Fruit fly (Drosophila melanogaster) whole organism, embryonic: ENCODE data around the gene Atu.

Experiments
- C15 ChIP-seq: fragments of 200-800 bp; sonication (Bioruptor generic); IDR thresholded peaks from 3 replicates; pipeline ENCODE4 v1.3.6; 2022; ENCODE audit warnings: missing biosample characterization, missing genetic modification characterization
- CG11093 ChIP-seq: fragments of 200-800 bp; sonication (Bioruptor generic); IDR thresholded peaks from 3 replicates; pipeline ENCODE4 v1.3.6; 2022; ENCODE audit warnings: missing biosample characterization, missing genetic modification characterization
- CG11456 ChIP-seq: fragments of 200-800 bp; sonication (Bioruptor generic); IDR thresholded peaks from 3 replicates; pipeline ENCODE4 v1.3.6; 2022; ENCODE audit warnings: missing biosample characterization, missing genetic modification characterization
- CG12104 ChIP-seq: fragments of 200-800 bp; sonication (Bioruptor generic); optimal IDR thresholded peaks from 3 replicates; lab custom pipeline; 2016; ENCODE audit warnings: missing biosample characterization, missing genetic modification characterization
- CG12744 ChIP-seq: fragments of 200-800 bp; sonication (Bioruptor generic); optimal IDR thresholded peaks from 2 replicates; lab custom pipeline; 2016; ENCODE audit warnings: missing biosample characterization, missing genetic modification characterization
- CG14441 ChIP-seq: fragments of 200-800 bp; sonication (Bioruptor generic); IDR thresholded peaks from 2 replicates; pipeline ENCODE4 v1.3.6; 2022; ENCODE audit warnings: missing biosample characterization, missing genetic modification characterization
- CG15479 ChIP-seq: fragments of 200-800 bp; sonication (Bioruptor generic); optimal IDR thresholded peaks from 3 replicates; lab custom pipeline; 2019; ENCODE audit warnings: missing biosample characterization, mild to moderate bottlenecking, missing genetic modification characterization, moderate library complexity
- CG15601 ChIP-seq: fragments of 200-800 bp; sonication (Bioruptor generic); optimal IDR thresholded peaks from 3 replicates; lab custom pipeline; 2019; ENCODE audit warnings: missing biosample characterization, mild to moderate bottlenecking, missing genetic modification characterization, moderate library complexity
- CG17359 ChIP-seq: fragments of 200-800 bp; sonication (Bioruptor generic); optimal IDR thresholded peaks from 3 replicates; lab custom pipeline; 2018; ENCODE audit warnings: missing biosample characterization, mild to moderate bottlenecking, missing genetic modification characterization, moderate library complexity
- CG18619 ChIP-seq: fragments of 200-800 bp; sonication (Bioruptor generic); optimal IDR thresholded peaks from 3 replicates; lab custom pipeline; 2017; ENCODE audit warnings: missing biosample characterization, mild to moderate bottlenecking, missing genetic modification characterization
- CG2120 ChIP-seq: fragments of 200-800 bp; sonication (Bioruptor generic); optimal IDR thresholded peaks from 3 replicates; lab custom pipeline; 2016; ENCODE audit warnings: missing biosample characterization, missing genetic modification characterization
- CG3281 ChIP-seq: fragments of 200-800 bp; sonication (Bioruptor generic); optimal IDR thresholded peaks from 3 replicates; lab custom pipeline; 2017; ENCODE audit warnings: missing biosample characterization, mild to moderate bottlenecking, missing genetic modification characterization
- CG4282 ChIP-seq: fragments of 200-800 bp; sonication (Bioruptor generic); optimal IDR thresholded peaks from 2 replicates; lab custom pipeline; 2016; ENCODE audit warnings: missing biosample characterization, missing genetic modification characterization
- CG4617 ChIP-seq: fragments of 200-800 bp; sonication (Bioruptor generic); optimal IDR thresholded peaks from 3 replicates; lab custom pipeline; 2016; ENCODE audit warnings: missing biosample characterization, missing genetic modification characterization, borderline replicate concordance
- CG6689 ChIP-seq: fragments of 200-800 bp; sonication (Bioruptor generic); IDR thresholded peaks from 2 replicates; pipeline ENCODE4 v1.3.6; 2022; ENCODE audit warnings: missing biosample characterization, missing genetic modification characterization
- CG7786 ChIP-seq: fragments of 200-800 bp; sonication (Bioruptor generic); optimal IDR thresholded peaks from 2 replicates; lab custom pipeline; 2016; ENCODE audit warnings: missing biosample characterization, missing genetic modification characterization
- CG7987 ChIP-seq: fragments of 200-800 bp; sonication (Bioruptor generic); optimal IDR thresholded peaks from 2 replicates; lab custom pipeline; 2018; ENCODE audit warnings: missing biosample characterization, mild to moderate bottlenecking, missing genetic modification characterization, moderate library complexity
- CG9876 ChIP-seq: fragments of 200-800 bp; sonication (Bioruptor generic); optimal IDR thresholded peaks from 2 replicates; lab custom pipeline; 2016; ENCODE audit warnings: missing biosample characterization, missing genetic modification characterization
- CG9932 ChIP-seq: fragments of 200-800 bp; sonication (Bioruptor generic); IDR thresholded peaks from 2 replicates; pipeline ENCODE4 v1.3.6; 2022; ENCODE audit warnings: missing biosample characterization, missing genetic modification characterization
- CHES-1-like ChIP-seq: fragments of 200-800 bp; sonication (Bioruptor generic); optimal IDR thresholded peaks from 2 replicates; lab custom pipeline; 2016; ENCODE audit warnings: missing biosample characterization, missing genetic modification characterization
- CoRest ChIP-seq: fragments of 200-800 bp; sonication (Bioruptor generic); optimal IDR thresholded peaks from 3 replicates; lab custom pipeline; 2018; ENCODE audit warnings: missing biosample characterization, mild to moderate bottlenecking, missing genetic modification characterization, moderate library complexity
- CrebB ChIP-seq: fragments of 200-800 bp; sonication (Bioruptor generic); optimal IDR thresholded peaks from 3 replicates; lab custom pipeline; 2018; ENCODE audit warnings: missing biosample characterization, mild to moderate bottlenecking, missing genetic modification characterization
- Dp ChIP-seq: fragments of 200-800 bp; sonication (Bioruptor generic); optimal IDR thresholded peaks from 2 replicates; lab custom pipeline; 2018; ENCODE audit warnings: missing biosample characterization, mild to moderate bottlenecking, missing genetic modification characterization, moderate library complexity
- Ets65A ChIP-seq: fragments of 200-800 bp; sonication (Bioruptor generic); peaks from one replicate; lab custom pipeline; 2016; ENCODE audit warnings: missing biosample characterization, missing genetic modification characterization
- Hmr ChIP-seq: fragments of 200-800 bp; sonication (Bioruptor generic); optimal IDR thresholded peaks from 3 replicates; lab custom pipeline; 2017; ENCODE audit warnings: mild to moderate bottlenecking, missing biosample characterization, missing genetic modification reagents, missing genetic modification characterization
- Hr51 ChIP-seq, 2 experiments: fragments of 200-800 bp; sonication (Bioruptor generic); optimal IDR thresholded peaks; 2 replicates in 1 of 2; 3 replicates in 1 of 2; lab custom pipeline; 2016 to 2018; ENCODE audit warnings: missing biosample characterization in 2 of 2, missing genetic modification characterization in 2 of 2, mild to moderate bottlenecking in 1 of 2, moderate library complexity in 1 of 2
- Mad ChIP-seq: fragments of 200-800 bp; sonication (Bioruptor generic); optimal IDR thresholded peaks from 2 replicates; lab custom pipeline; 2016; ENCODE audit warnings: missing biosample characterization, missing genetic modification characterization
- NK7.1 ChIP-seq: fragments of 200-800 bp; sonication (Bioruptor generic); optimal IDR thresholded peaks from 3 replicates; lab custom pipeline; 2016; ENCODE audit warnings: missing biosample characterization, missing genetic modification characterization
- Poxn ChIP-seq: fragments of 200-800 bp; sonication (Bioruptor generic); IDR thresholded peaks from 2 replicates; pipeline ENCODE4 v1.3.6; 2022; ENCODE audit warnings: missing biosample characterization, missing genetic modification characterization
- Sry-β ChIP-seq: fragments of 200-800 bp; sonication (Bioruptor generic); optimal IDR thresholded peaks from 2 replicates; lab custom pipeline; 2018; ENCODE audit warnings: missing biosample characterization, mild to moderate bottlenecking, missing genetic modification characterization, moderate library complexity
- TFAM ChIP-seq: fragments of 200-800 bp; sonication (Bioruptor generic); optimal IDR thresholded peaks from 2 replicates; lab custom pipeline; 2017; ENCODE audit warnings: missing biosample characterization, missing genetic modification characterization, inconsistent platforms
- Usf ChIP-seq: fragments of 200-800 bp; sonication (Bioruptor generic); optimal IDR thresholded peaks from 2 replicates; lab custom pipeline; 2017; ENCODE audit warnings: missing genotype, missing biosample characterization, missing genetic modification characterization
- bbx ChIP-seq: fragments of 200-800 bp; sonication (Bioruptor generic); IDR thresholded peaks from 2 replicates; pipeline ENCODE4 v1.3.6; 2022; ENCODE audit warnings: missing biosample characterization, missing genetic modification characterization; ENCODE audit not compliant: partially characterized antibody
- btn ChIP-seq: fragments of 200-800 bp; sonication (Bioruptor generic); optimal IDR thresholded peaks from 2 replicates; lab custom pipeline; 2016; ENCODE audit warnings: missing biosample characterization, missing genetic modification characterization
- croc ChIP-seq: fragments of 200-800 bp; sonication (Bioruptor generic); conservative IDR thresholded peaks from 3 replicates; pipeline ENCODE4 v1.3.6; 2022; ENCODE audit warnings: missing biosample characterization, missing genetic modification characterization
- dmrt11E ChIP-seq: fragments of 200-800 bp; sonication (Bioruptor generic); optimal IDR thresholded peaks from 3 replicates; lab custom pipeline; 2018; ENCODE audit warnings: missing biosample characterization, mild to moderate bottlenecking, missing genetic modification characterization, moderate library complexity
- eyg ChIP-seq: fragments of 200-800 bp; sonication (Bioruptor generic); optimal IDR thresholded peaks from 3 replicates; lab custom pipeline; 2016; ENCODE audit warnings: missing biosample characterization, missing genetic modification characterization
- gem ChIP-seq: fragments of 200-800 bp; sonication (Bioruptor generic); optimal IDR thresholded peaks from 2 replicates; lab custom pipeline; 2019; ENCODE audit warnings: missing biosample characterization, mild to moderate bottlenecking, missing genetic modification characterization, moderate library complexity
- gfzf ChIP-seq: fragments of 200-800 bp; sonication (Bioruptor generic); optimal IDR thresholded peaks from 2 replicates; lab custom pipeline; 2016; ENCODE audit warnings: missing biosample characterization, mild to moderate bottlenecking, missing genetic modification characterization, moderate library complexity
- maf-S ChIP-seq: fragments of 200-800 bp; sonication (Bioruptor generic); optimal IDR thresholded peaks from 2 replicates; lab custom pipeline; 2016; ENCODE audit warnings: missing biosample characterization, missing genetic modification characterization
- pnt ChIP-seq: fragments of 200-800 bp; sonication (Bioruptor generic); optimal IDR thresholded peaks from 3 replicates; lab custom pipeline; 2016; ENCODE audit warnings: missing biosample characterization, missing genetic modification characterization
- repo ChIP-seq: fragments of 200-800 bp; sonication (Bioruptor generic); optimal IDR thresholded peaks from 2 replicates; lab custom pipeline; 2016; ENCODE audit warnings: missing biosample characterization, missing genetic modification characterization
- sim ChIP-seq: fragments of 200-800 bp; sonication (Bioruptor generic); IDR thresholded peaks from 2 replicates; pipeline ENCODE4 v1.3.6; 2022; ENCODE audit warnings: missing biosample characterization, missing genetic modification characterization
- slou ChIP-seq: fragments of 200-800 bp; sonication (Bioruptor generic); optimal IDR thresholded peaks from 3 replicates; lab custom pipeline; 2016; ENCODE audit warnings: missing biosample characterization, missing genetic modification characterization
- stwl ChIP-seq: fragments of 200-800 bp; sonication (Bioruptor generic); optimal IDR thresholded peaks from 3 replicates; lab custom pipeline; 2018; ENCODE audit warnings: missing biosample characterization, mild to moderate bottlenecking, missing genetic modification characterization, moderate library complexity
- wor ChIP-seq: fragments of 200-800 bp; sonication (Bioruptor generic); IDR thresholded peaks from 2 replicates; pipeline ENCODE4 v1.3.6; 2022; ENCODE audit warnings: missing biosample characterization, missing genetic modification characterization
- zf30C ChIP-seq: fragments of 200-800 bp; sonication (Bioruptor generic); optimal IDR thresholded peaks from 3 replicates; lab custom pipeline; 2018; ENCODE audit warnings: missing biosample characterization, mild to moderate bottlenecking, missing genetic modification characterization

Gene Atu

dm6 chr3R:5622985-5623630 lies 9.9 kb downstream of the Atu start (continued):
- TF ChIP-seq TFAM (GFP tag; lab: Kevin White, UChicago) (peak; percentile 9), CG4282 (GFP tag; lab: Kevin White, UChicago) (peak; percentile 22), CG11456 (GFP tag; lab: Robert Waterston, UW) (no peak), CoRest (tag; lab: Kevin White, UChicago) (peak; percentile 58), stwl (tag; lab: Kevin White, UChicago) (peak; percentile 86), Hr51 (GFP tag; optimal IDR thresholded peaks at IDR 0.05; lab: Kevin White, UChicago) (peak; percentile 44 to 66), bbx (no peak)

- peak; percentile 54 for TF ChIP-seq pnt
- peak; percentile 96 for TF ChIP-seq CG3281 (GFP tag; lab: Kevin White, UChicago)
- TF ChIP-seq CHES-1-like, result peak; percentile 95
- peak; percentile 93 for TF ChIP-seq CG12744 (GFP tag; lab: Kevin White, UChicago)
- peak; percentile 59 for TF ChIP-seq zf30C (GFP tag; lab: Kevin White, UChicago)
- peak; percentile 82 for TF ChIP-seq CG15479 (GFP tag; lab: Kevin White, UChicago)
- TF ChIP-seq CG9932 (GFP tag; lab: Robert Waterston, UW), result no peak
- peak; percentile 78 for TF ChIP-seq CG7786 (GFP tag; lab: Kevin White, UChicago)
- TF ChIP-seq Hmr (GFP tag; lab: Kevin White, UChicago), result peak; percentile 98
- peak; percentile 93 for TF ChIP-seq btn (GFP tag; lab: Kevin White, UChicago)
- TF ChIP-seq CG17359 (tag; lab: Kevin White, UChicago), result peak; percentile 88
- peak; percentile 95 for TF ChIP-seq CrebB
- TF ChIP-seq CG9876 (GFP tag; lab: Kevin White, UChicago), result peak; percentile 92
- TF ChIP-seq Dp (GFP tag; lab: Kevin White, UChicago), result peak; percentile 69
- TF ChIP-seq eyg, result peak; percentile 88
- TF ChIP-seq dmrt11E (tag; lab: Kevin White, UChicago), result peak; percentile 84
- peak; percentile 90 for TF ChIP-seq Usf
- TF ChIP-seq slou (GFP tag; lab: Kevin White, UChicago), result peak; percentile 88
- TF ChIP-seq C15, result no peak
- peak; percentile 88 for TF ChIP-seq maf-S
- TF ChIP-seq CG7987 (GFP tag; lab: Kevin White, UChicago), result peak; percentile 99
- TF ChIP-seq NK7.1 (GFP tag; lab: Kevin White, UChicago), result peak; percentile 90
- no peak for TF ChIP-seq CG6689 (GFP tag; lab: Robert Waterston, UW)
- peak; percentile 90 for TF ChIP-seq CG15601 (tag; lab: Kevin White, UChicago)
- no peak for TF ChIP-seq wor (GFP tag; lab: Robert Waterston, UW)
- peak; percentile 98 for TF ChIP-seq Ets65A (GFP tag; lab: Kevin White, UChicago)
- TF ChIP-seq CG12104 (GFP tag; lab: Kevin White, UChicago), result peak; percentile 96
- TF ChIP-seq gem (tag; lab: Kevin White, UChicago), result peak; percentile 72
- TF ChIP-seq sim (GFP tag; lab: Robert Waterston, UW), result no peak
- peak; percentile 83 for TF ChIP-seq CG4617
- TF ChIP-seq repo (GFP tag; lab: Kevin White, UChicago), result peak; percentile 81
- TF ChIP-seq Sry-β (GFP tag; lab: Kevin White, UChicago), result peak; percentile 70
- TF ChIP-seq CG14441 (GFP tag; lab: Robert Waterston, UW), result no peak
- no peak for TF ChIP-seq Poxn (GFP tag; lab: Robert Waterston, UW)
- TF ChIP-seq CG18619 (GFP tag; lab: Kevin White, UChicago), result peak; percentile 96
- TF ChIP-seq croc, result peak; percentile 54; the same call in 2 of the 3 replicates
- peak; percentile 72 for TF ChIP-seq gfzf (GFP tag; lab: Kevin White, UChicago)
- peak; percentile 92 for TF ChIP-seq Mad
- peak; percentile 71 for TF ChIP-seq CG2120 (GFP tag; lab: Kevin White, UChicago)
- peak; percentile 43; the same call in 1 of the 3 replicates for TF ChIP-seq CG11093 (GFP tag; lab: Robert Waterston, UW)
These were observed 11.1 kb downstream of the Atu start, which contains the start of the genes Dph4, Spec2 and RpL13A for dm6 chr3R:5624115-5624878. TSS of gene Dph4 (minus strand) at chr3R:5624125. TSS of gene Spec2 (minus strand) at chr3R:5624125. TSS of gene RpL13A (plus strand) at chr3R:5624474.
